Worm (Caenorhabditis elegans) whole organism, young adult: ENCODE results near the gene srz-90.

Source experiments
- D2030.7 ChIP-seq: fragments of 200-800 bp; sonication (Bioruptor generic); IDR thresholded peaks from 2 replicates; pipeline ENCODE4 v1.3.6; 2022; ENCODE audit warnings: missing genetic modification reagents, missing genetic modification characterization, missing compliant biosample characterization
- K11D2.4 ChIP-seq: fragments of 200-800 bp; sonication (Bioruptor generic); IDR thresholded peaks from 2 replicates; pipeline ENCODE4 v1.3.6; 2022; ENCODE audit warnings: missing genetic modification reagents, missing genetic modification characterization, missing compliant biosample characterization
- K12H6.12 ChIP-seq: fragments of 200-800 bp; sonication (Bioruptor generic); optimal IDR thresholded peaks from 2 replicates; lab custom pipeline; 2018; ENCODE audit warnings: mild to moderate bottlenecking, missing genetic modification characterization, missing compliant biosample characterization
- T07F8.4 ChIP-seq: sonication (generic microtip); optimal IDR thresholded peaks from 2 replicates; lab custom pipeline; 2016; ENCODE audit warnings: mild to moderate bottlenecking, missing genetic modification characterization, moderate library complexity, missing compliant biosample characterization
- T26A5.8 ChIP-seq: sonication (generic microtip); optimal IDR thresholded peaks from 2 replicates; lab custom pipeline; 2016; ENCODE audit warnings: missing genetic modification characterization, missing compliant biosample characterization
- Y53F4B.3 ChIP-seq: fragments of 200-800 bp; sonication (Bioruptor generic); IDR thresholded peaks from 2 replicates; pipeline ENCODE4 v1.3.6; 2022; ENCODE audit warnings: missing genetic modification reagents, missing genetic modification characterization, missing compliant biosample characterization
- Y56A3A.18 ChIP-seq: fragments of 200-800 bp; sonication (Bioruptor generic); IDR thresholded peaks from 2 replicates; pipeline ENCODE4 v1.3.6; 2022; ENCODE audit warnings: missing genetic modification reagents, missing genetic modification characterization, missing compliant biosample characterization
- Y95B8A.8 ChIP-seq: fragments of 200-800 bp; sonication (Bioruptor generic); IDR thresholded peaks from 2 replicates; pipeline ENCODE4 v1.3.6; 2022; ENCODE audit warnings: missing genetic modification reagents, missing genetic modification characterization, missing compliant biosample characterization
- ZK185.1 ChIP-seq: sonication (generic microtip); optimal IDR thresholded peaks from 2 replicates; lab custom pipeline; 2016; ENCODE audit warnings: mild to moderate bottlenecking, missing genetic modification characterization, missing compliant biosample characterization; ENCODE audit not compliant: poor library complexity, severe bottlenecking
- aptf-2 ChIP-seq: fragments of 200-800 bp; sonication (Bioruptor generic); conservative IDR thresholded peaks from 2 replicates; pipeline ENCODE4 v1.3.6; 2022; ENCODE audit warnings: missing genetic modification reagents, missing genetic modification characterization, missing compliant biosample characterization
- attf-5 ChIP-seq: fragments of 200-800 bp; sonication (Bioruptor generic); optimal IDR thresholded peaks from 2 replicates; lab custom pipeline; 2018; ENCODE audit warnings: mild to moderate bottlenecking, missing genetic modification characterization, missing compliant biosample characterization
- cebp-2 ChIP-seq: fragments of 200-800 bp; sonication (Bioruptor generic); IDR thresholded peaks from 2 replicates; pipeline ENCODE4 v1.3.6; 2022; ENCODE audit warnings: missing genetic modification characterization, missing compliant biosample characterization
- ceh-91 ChIP-seq: fragments of 200-800 bp; sonication (Bioruptor generic); IDR thresholded peaks from 2 replicates; pipeline ENCODE4 v1.3.6; 2022; ENCODE audit warnings: missing genetic modification reagents, missing genetic modification characterization, missing compliant biosample characterization
- dox-1 ChIP-seq: fragments of 200-800 bp; sonication (Bioruptor generic); IDR thresholded peaks from 2 replicates; pipeline ENCODE4 v1.3.6; 2022; ENCODE audit warnings: missing genetic modification reagents, missing genetic modification characterization, missing compliant biosample characterization
- dpl-1 ChIP-seq: fragments of 150-350 bp; optimal IDR thresholded peaks from 2 replicates; lab custom pipeline; 2014; ENCODE audit warnings: missing biosample characterization, missing genetic modification reagents, missing genetic modification characterization
- efl-1 ChIP-seq: fragments of 150-350 bp; optimal IDR thresholded peaks from 2 replicates; lab custom pipeline; 2014; ENCODE audit warnings: missing biosample characterization, missing genetic modification reagents, missing genetic modification characterization
- egrh-3 ChIP-seq: fragments of 200-800 bp; sonication (Bioruptor generic); IDR thresholded peaks from 2 replicates; pipeline ENCODE4 v1.3.6; 2022; ENCODE audit warnings: missing genetic modification reagents, missing genetic modification characterization, missing compliant biosample characterization
- ets-4 ChIP-seq: fragments of 200-800 bp; sonication (Bioruptor generic); optimal IDR thresholded peaks from 2 replicates; lab custom pipeline; 2018; ENCODE audit warnings: mild to moderate bottlenecking, missing genetic modification characterization, missing compliant biosample characterization
- hlh-26 ChIP-seq: fragments of 200-800 bp; sonication (Bioruptor generic); conservative IDR thresholded peaks from 2 replicates; pipeline ENCODE4 v1.3.6; 2022; ENCODE audit warnings: missing genetic modification reagents, missing genetic modification characterization, missing compliant biosample characterization
- hmg-20 ChIP-seq: fragments of 200-800 bp; sonication (Bioruptor generic); IDR thresholded peaks from 2 replicates; pipeline ENCODE4 v1.3.6; 2022; ENCODE audit warnings: missing genetic modification reagents, missing genetic modification characterization, missing compliant biosample characterization
- lag-1 ChIP-seq: fragments of 200-800 bp; sonication (Bioruptor generic); IDR thresholded peaks from 2 replicates; pipeline ENCODE4 v1.3.6; 2022; ENCODE audit warnings: missing genetic modification reagents, missing genetic modification characterization, missing compliant biosample characterization
- lin-26 ChIP-seq: fragments of 200-800 bp; sonication (Bioruptor generic); IDR thresholded peaks from 2 replicates; pipeline ENCODE4 v1.3.6; 2022; ENCODE audit warnings: missing genetic modification reagents, missing genetic modification characterization, missing compliant biosample characterization
- lsy-27 ChIP-seq: sonication (generic microtip); optimal IDR thresholded peaks from 2 replicates; lab custom pipeline; 2017; ENCODE audit warnings: missing genetic modification characterization, mild to moderate bottlenecking, missing compliant biosample characterization, antibody characterized with exemption, missing genotype, borderline replicate concordance; ENCODE audit not compliant: insufficient read depth
- madf-8 ChIP-seq: fragments of 200-800 bp; sonication (Bioruptor generic); conservative IDR thresholded peaks from 2 replicates; pipeline ENCODE4 v1.3.6; 2022; ENCODE audit warnings: missing genetic modification reagents, missing genetic modification characterization, missing compliant biosample characterization
- mel-28 ChIP-seq: sonication (generic microtip); optimal IDR thresholded peaks from 2 replicates; lab custom pipeline; 2016; ENCODE audit warnings: borderline replicate concordance, mild to moderate bottlenecking, missing genetic modification characterization, missing compliant biosample characterization
- nhr-120 ChIP-seq: fragments of 200-800 bp; sonication (Bioruptor generic); IDR thresholded peaks from 2 replicates; pipeline ENCODE4 v1.3.6; 2022; ENCODE audit warnings: missing genetic modification characterization, missing compliant biosample characterization
- nhr-27 ChIP-seq: fragments of 200-800 bp; sonication (Bioruptor generic); optimal IDR thresholded peaks from 2 replicates; lab custom pipeline; 2018; ENCODE audit warnings: mild to moderate bottlenecking, missing genetic modification characterization, moderate library complexity, missing compliant biosample characterization
- nhr-80 ChIP-seq: sonication (generic microtip); optimal IDR thresholded peaks from 2 replicates; lab custom pipeline; 2016; ENCODE audit warnings: missing genetic modification characterization, missing compliant biosample characterization
- nhr-90 ChIP-seq: sonication (generic microtip); optimal IDR thresholded peaks from 2 replicates; lab custom pipeline; 2016; ENCODE audit warnings: missing genotype, mild to moderate bottlenecking, missing genetic modification characterization, missing compliant biosample characterization
- pbrm-1 ChIP-seq: fragments of 200-800 bp; sonication (Bioruptor generic); IDR thresholded peaks from 2 replicates; pipeline ENCODE4 v1.3.6; 2022; ENCODE audit warnings: missing genetic modification reagents, missing genetic modification characterization, missing compliant biosample characterization
- snpc-4 ChIP-seq, 5 experiments: fragments of 150-350 bp in 1 of 5; sonication (generic microtip) in 4 of 5; optimal IDR thresholded peaks; 2 replicates each; lab custom pipeline; 2014 to 2018; ENCODE audit warnings: missing genetic modification characterization in 5 of 5, missing biosample characterization in 3 of 5, antibody characterized with exemption in 2 of 5, mild to moderate bottlenecking in 2 of 5, missing compliant biosample characterization in 2 of 5, missing genotype in 2 of 5, moderate library complexity in 2 of 5, missing genetic modification reagents in 1 of 5
- sptf-2 ChIP-seq: fragments of 200-800 bp; sonication (Bioruptor generic); optimal IDR thresholded peaks from 2 replicates; lab custom pipeline; 2018; ENCODE audit warnings: mild to moderate bottlenecking, missing genetic modification characterization, missing compliant biosample characterization
- unc-130 ChIP-seq: sonication (generic microtip); optimal IDR thresholded peaks from 2 replicates; lab custom pipeline; 2016; ENCODE audit warnings: missing genetic modification reagents, missing genetic modification characterization, missing compliant biosample characterization
- zfh-2 ChIP-seq: fragments of 200-800 bp; sonication (Bioruptor generic); conservative IDR thresholded peaks from 2 replicates; pipeline ENCODE4 v1.3.6; 2022; ENCODE audit warnings: missing genetic modification reagents, missing genetic modification characterization, missing compliant biosample characterization
- ztf-18 ChIP-seq: sonication (generic microtip); optimal IDR thresholded peaks from 2 replicates; lab custom pipeline; 2016; ENCODE audit warnings: missing genotype, mild to moderate bottlenecking, missing genetic modification characterization, missing compliant biosample characterization
- ztf-25 ChIP-seq: fragments of 200-800 bp; sonication (Bioruptor generic); IDR thresholded peaks from 2 replicates; pipeline ENCODE4 v1.3.6; 2022; ENCODE audit warnings: missing genetic modification reagents, missing genetic modification characterization, missing compliant biosample characterization
- ztf-26 ChIP-seq: sonication (generic microtip); optimal IDR thresholded peaks from 2 replicates; lab custom pipeline; 2017; ENCODE audit warnings: missing genetic modification characterization, missing compliant biosample characterization

Gene srz-90

DNA sequence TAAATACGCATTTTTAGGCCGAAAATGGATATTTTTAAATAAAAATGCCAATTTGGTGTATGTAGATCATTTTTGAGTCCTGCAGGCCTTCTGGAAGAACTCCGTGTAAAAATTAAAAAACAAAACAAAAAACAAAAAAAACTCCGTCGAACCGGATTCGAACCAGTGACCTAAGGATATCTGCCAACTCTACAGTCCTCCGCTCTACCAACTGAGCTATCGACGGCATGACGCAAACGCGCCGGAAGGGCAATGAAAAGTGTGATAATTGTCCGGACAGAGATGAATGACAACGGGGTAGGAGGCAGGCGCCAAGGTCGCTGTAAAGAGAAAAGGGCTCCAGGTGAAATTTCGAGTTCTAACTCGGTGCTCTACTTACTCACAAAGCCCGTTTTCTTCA is 14.5 kb downstream of the srz-90 start (continued):
- TF ChIP-seq lag-1 (GFP tag; lab: Robert Waterston, UW): no peak
- no peak for TF ChIP-seq K12H6.12 (tag; lab: Kevin White, UChicago)
- TF ChIP-seq aptf-2 (GFP tag; lab: Robert Waterston, UW): 0 out of 2 replicates have a peak, but pooled peaks have one; percentile 22
- peak; percentile 20 for TF ChIP-seq nhr-90 (tag; lab: Kevin White, UChicago)
- TF ChIP-seq ztf-18 (tag; lab: Kevin White, UChicago): no peak
- TF ChIP-seq hmg-20 (GFP tag; lab: Robert Waterston, UW): 0 out of 2 replicates have a peak, but pooled peaks have one; percentile 20
- no peak for TF ChIP-seq T26A5.8 (tag; lab: Kevin White, UChicago)
- TF ChIP-seq dox-1: peak; percentile 43; the same call in 1 of the 2 replicates
- 0 out of 2 replicates have a peak, but pooled peaks have one; percentile 57 for TF ChIP-seq ztf-25 (GFP tag; lab: Robert Waterston, UW)
- TF ChIP-seq Y95B8A.8 (GFP tag; lab: Robert Waterston, UW): no peak

DNA sequence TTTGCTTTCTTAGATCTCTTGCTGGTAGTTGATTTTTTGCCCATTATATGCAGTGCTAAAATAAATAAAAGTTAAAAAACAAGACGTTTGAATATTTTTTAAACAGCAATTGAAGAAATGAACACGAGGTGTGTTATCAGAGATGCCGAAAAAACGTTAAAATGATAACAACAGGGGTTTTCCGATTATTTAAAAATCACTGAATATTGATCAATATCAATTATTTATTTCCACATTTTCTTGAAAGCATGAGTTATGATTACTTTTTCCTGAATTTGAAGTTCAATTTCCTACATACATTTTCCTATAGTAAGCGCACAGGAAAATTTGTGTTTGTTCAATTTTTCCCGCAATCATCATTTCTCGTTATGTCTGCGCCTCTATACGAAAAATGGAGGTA is 19.1 kb downstream of the srz-90 start:
- TF ChIP-seq D2030.7 (GFP tag; lab: Robert Waterston, UW) (no peak), nhr-80 (tag; lab: Kevin White, UChicago) (peak; percentile 57)
- TF ChIP-seq, all 124 proteins: peak for 1

DNA sequence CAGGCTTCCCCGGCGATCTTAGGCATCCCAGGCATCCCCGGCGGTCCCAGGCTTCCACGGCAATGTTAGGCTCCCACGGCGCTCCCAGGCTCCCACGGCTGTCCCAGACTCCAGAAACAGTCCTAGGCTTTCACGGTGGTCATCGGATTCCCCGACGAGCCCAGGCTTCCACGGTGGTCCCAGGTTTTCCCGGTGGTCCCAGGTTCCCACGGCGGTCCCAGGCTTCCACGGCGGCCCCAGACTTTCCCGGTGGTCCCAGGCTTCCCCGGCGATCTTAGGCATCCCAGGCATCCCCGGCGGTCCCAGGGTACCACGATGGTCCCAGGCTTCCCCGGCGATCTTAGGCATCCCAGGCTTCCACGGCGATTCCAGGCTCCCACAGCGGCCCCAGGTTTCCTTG is 20.8 kb downstream of the srz-90 start:
- no peak for TF ChIP-seq nhr-27 (tag; lab: Kevin White, UChicago)
- no peak for TF ChIP-seq nhr-80 (tag; lab: Kevin White, UChicago)
- TF ChIP-seq ZK185.1: no peak
- no peak; the same call in 1 of the 2 replicates for TF ChIP-seq hlh-26
- TF ChIP-seq Y53F4B.3 (GFP tag; lab: Robert Waterston, UW): no peak
- TF ChIP-seq lsy-27 (tag; lab: Kevin White, UChicago): no peak
- no peak for TF ChIP-seq ztf-18 (tag; lab: Kevin White, UChicago)
- peak; percentile 97 for TF ChIP-seq zfh-2
- TF ChIP-seq ets-4 (GFP tag; lab: Kevin White, UChicago): no peak
- no peak for TF ChIP-seq madf-8 (GFP tag; lab: Robert Waterston, UW)
- TF ChIP-seq snpc-4 (GFP tag; optimal IDR thresholded peaks at IDR 0.05; lab: Kevin White, UChicago): no peak
- TF ChIP-seq snpc-4 (tag; optimal IDR thresholded peaks at IDR 0.05; lab: Kevin White, UChicago): no peak
- no peak for TF ChIP-seq unc-130
- no peak for TF ChIP-seq ztf-26 (tag; lab: Kevin White, UChicago)
- 0 out of 2 replicates have a peak, but pooled peaks have one; percentile 54 for TF ChIP-seq lin-26
- no peak for TF ChIP-seq nhr-120
- 0 out of 2 replicates have a peak, but pooled peaks have one; percentile 32 for TF ChIP-seq cebp-2 (GFP tag; lab: Robert Waterston, UW)
- no peak for TF ChIP-seq T07F8.4 (tag; lab: Kevin White, UChicago)
- no peak for TF ChIP-seq dpl-1 (GFP tag; lab: Kevin White, UChicago)
- no peak for TF ChIP-seq pbrm-1 (GFP tag; lab: Robert Waterston, UW)
- TF ChIP-seq sptf-2 (GFP tag; lab: Kevin White, UChicago): no peak
- TF ChIP-seq K11D2.4 (GFP tag; lab: Robert Waterston, UW): no peak
- TF ChIP-seq Y56A3A.18 (GFP tag; lab: Robert Waterston, UW): no peak
- peak; percentile 96 for TF ChIP-seq egrh-3
- no peak for TF ChIP-seq ceh-91 (GFP tag; lab: Robert Waterston, UW)
- no peak for TF ChIP-seq mel-28 (tag; lab: Kevin White, UChicago)
- no peak for TF ChIP-seq efl-1 (GFP tag; lab: Kevin White, UChicago)
- TF ChIP-seq attf-5 (GFP tag; lab: Kevin White, UChicago): no peak
- no peak for TF ChIP-seq Y95B8A.8 (GFP tag; lab: Robert Waterston, UW)
